Fruit fly (Drosophila melanogaster): ENCODE data around the gene CG42724.

CG42724 gene

DNA sequence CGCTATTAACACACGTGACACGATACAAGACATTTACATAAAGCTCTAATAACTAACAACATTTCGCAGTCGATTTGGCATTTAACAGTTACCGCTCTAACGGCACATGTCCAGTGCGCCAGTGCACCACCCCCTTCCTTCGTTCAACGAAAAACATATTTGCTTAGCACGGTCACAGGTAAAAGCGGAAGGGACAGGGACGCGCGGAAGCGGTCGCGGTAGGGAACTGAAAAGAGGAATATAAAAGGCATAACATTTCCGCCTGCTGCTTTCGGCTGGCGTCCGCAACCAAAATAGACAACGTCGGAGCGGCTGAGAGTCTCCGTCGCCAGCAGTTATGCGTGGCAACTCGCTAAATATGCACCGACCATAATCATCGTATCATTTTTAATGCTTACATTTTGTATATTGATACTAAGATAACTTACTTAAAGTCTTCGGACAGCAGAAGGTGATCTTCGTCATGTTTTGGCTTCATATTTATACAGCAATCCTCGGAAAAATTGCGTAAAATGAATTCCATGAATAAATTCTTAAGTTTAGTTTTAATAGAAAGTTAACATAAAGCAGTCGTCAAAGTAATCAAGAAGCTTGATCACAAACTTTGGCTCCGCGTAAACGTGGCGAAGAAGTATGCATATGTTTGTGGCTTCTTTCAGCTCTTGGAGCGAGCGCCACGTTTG lies 16.3 kb downstream of the CG42724 start (continued):
- peak; percentile 39 for TF ChIP-seq nmo (GFP tag; optimal IDR thresholded peaks at IDR 0.05)
- TF ChIP-seq CG9817 (tag; optimal IDR thresholded peaks at IDR 0.05): peak; percentile 11
- TF ChIP-seq CG8478 (optimal IDR thresholded peaks at IDR 0.05): no peak
- TF ChIP-seq luna (GFP tag; optimal IDR thresholded peaks at IDR 0.05): no peak
- TF ChIP-seq CG32532 (GFP tag; IDR thresholded peaks at IDR 0.05): no peak
- no peak for TF ChIP-seq salm (tag; optimal IDR thresholded peaks at IDR 0.05)
- peak; percentile 38 for TF ChIP-seq CG10979 (tag; optimal IDR thresholded peaks at IDR 0.05)
- no peak for TF ChIP-seq CG31224 (GFP tag; IDR thresholded peaks at IDR 0.05)
- peak; percentile 25; the same call in 1 of the 2 replicates for TF ChIP-seq tna (GFP tag; IDR thresholded peaks at IDR 0.05; ENCODE audit: partially characterized antibody)
- TF ChIP-seq Hsf (GFP tag; optimal IDR thresholded peaks at IDR 0.05): peak; percentile 8
- TF ChIP-seq unpg (GFP tag; optimal IDR thresholded peaks at IDR 0.05): peak; percentile 32
- TF ChIP-seq Dll (GFP tag; IDR thresholded peaks at IDR 0.05; ENCODE audit: partially characterized antibody): no peak
- peak; percentile 62 for TF ChIP-seq Sox100B (GFP tag; optimal IDR thresholded peaks at IDR 0.05)
- no peak for TF ChIP-seq CG2889 (GFP tag; IDR thresholded peaks at IDR 0.05)
- peak; percentile 38 for TF ChIP-seq CG7839 (tag; optimal IDR thresholded peaks at IDR 0.05)
- peak; percentile 41 for TF ChIP-seq CG13296 (GFP tag; optimal IDR thresholded peaks at IDR 0.05)
- peak; percentile 41; the same call in 1 of the 2 replicates for TF ChIP-seq CG31441 (GFP tag; IDR thresholded peaks at IDR 0.05)
- peak; percentile 33 for TF ChIP-seq D19A (tag; optimal IDR thresholded peaks at IDR 0.05)
- no peak for TF ChIP-seq sens-2 (GFP tag; IDR thresholded peaks at IDR 0.05)
- TF ChIP-seq HHEX (GFP tag; optimal IDR thresholded peaks at IDR 0.05): no peak
- TF ChIP-seq bsh (GFP tag; optimal IDR thresholded peaks at IDR 0.05): peak; percentile 36 to 48
- TF ChIP-seq emc (GFP tag; optimal IDR thresholded peaks at IDR 0.05): no peak
- TF ChIP-seq unc-4 (GFP tag; IDR thresholded peaks at IDR 0.05; ENCODE audit: partially characterized antibody): no peak
- peak; percentile 60 for TF ChIP-seq dmrt99B (tag; optimal IDR thresholded peaks at IDR 0.05)
- TF ChIP-seq CG18619 (GFP tag; optimal IDR thresholded peaks at IDR 0.05): no peak
- TF ChIP-seq sens (GFP tag): peak; percentile 85
- TF ChIP-seq CG2199 (GFP tag; IDR thresholded peaks at IDR 0.05): peak; percentile 15; the same call in 1 of the 3 replicates
- no peak for TF ChIP-seq CG17912 (GFP tag; optimal IDR thresholded peaks at IDR 0.05)
- peak; percentile 14 for TF ChIP-seq CG10267 (tag; optimal IDR thresholded peaks at IDR 0.05)
- peak; percentile 5 for TF ChIP-seq CG5180 (GFP tag; optimal IDR thresholded peaks at IDR 0.05)
- peak; percentile 13 for TF ChIP-seq CG30403 (GFP tag; optimal IDR thresholded peaks at IDR 0.05)
- no peak for TF ChIP-seq Vsx1 (GFP tag; optimal IDR thresholded peaks at IDR 0.05)
- TF ChIP-seq gsb (GFP tag; IDR thresholded peaks at IDR 0.05): no peak
- TF ChIP-seq CG11723 (GFP tag; optimal IDR thresholded peaks at IDR 0.05): no peak
- TF ChIP-seq Blimp-1 (GFP tag; optimal IDR thresholded peaks at IDR 0.05): peak; percentile 46
- TF ChIP-seq CG6272 (GFP tag; IDR thresholded peaks at IDR 0.05): no peak
- TF ChIP-seq ranshi (GFP tag; IDR thresholded peaks at IDR 0.05): no peak
- TF ChIP-seq grau (tag; optimal IDR thresholded peaks at IDR 0.05): peak; percentile 32
- peak; percentile 34; the same call in 1 of the 3 replicates for TF ChIP-seq row (GFP tag; IDR thresholded peaks at IDR 0.05)
- peak; percentile 77 for TF ChIP-seq CG4820 (GFP tag; optimal IDR thresholded peaks at IDR 0.05)
- TF ChIP-seq CG13894 (tag; optimal IDR thresholded peaks at IDR 0.05): no peak
- TF ChIP-seq CG15696 (tag; optimal IDR thresholded peaks at IDR 0.05): no peak
- TF ChIP-seq ase (GFP tag; IDR thresholded peaks at IDR 0.05): no peak
- peak; percentile 2 for TF ChIP-seq CG9727 (GFP tag; optimal IDR thresholded peaks at IDR 0.05)
- TF ChIP-seq CG34224 (GFP tag; IDR thresholded peaks at IDR 0.05; ENCODE audit: partially characterized antibody): no peak
- TF ChIP-seq CG17359 (tag; optimal IDR thresholded peaks at IDR 0.05): peak; percentile 59
- no peak for TF ChIP-seq BtbVII (GFP tag; optimal IDR thresholded peaks at IDR 0.05)
- TF ChIP-seq D (optimal IDR thresholded peaks at IDR 0.05): no peak
- TF ChIP-seq D (GFP tag; optimal IDR thresholded peaks at IDR 0.05): peak; percentile 44
- TF ChIP-seq so (GFP tag; IDR thresholded peaks at IDR 0.05): no peak
